Worm (Caenorhabditis elegans) whole organism, young adult: Measurements from ENCODE around the gene F20A1.2.

Source experiments
- B0019.2 ChIP-seq: fragments of 200-800 bp; sonication (Bioruptor generic); conservative IDR thresholded peaks from 2 replicates; pipeline ENCODE4 v1.3.6; 2022; ENCODE audit warnings: missing genetic modification reagents, missing genetic modification characterization, missing compliant biosample characterization
- B0261.1 ChIP-seq: sonication (generic microtip); optimal IDR thresholded peaks from 2 replicates; lab custom pipeline; 2016; ENCODE audit warnings: mild to moderate bottlenecking, missing genetic modification characterization, moderate library complexity, missing compliant biosample characterization
- C17E4.6 ChIP-seq: fragments of 200-800 bp; sonication (Bioruptor generic); IDR thresholded peaks from 2 replicates; pipeline ENCODE4 v1.3.6; 2022; ENCODE audit warnings: missing genetic modification reagents, missing genetic modification characterization, missing compliant biosample characterization
- F55B11.4 ChIP-seq: sonication (generic microtip); optimal IDR thresholded peaks from 2 replicates; lab custom pipeline; 2016; ENCODE audit warnings: missing compliant biosample characterization, missing genetic modification characterization, borderline replicate concordance; ENCODE audit not compliant: insufficient read depth
- K11D2.4 ChIP-seq: fragments of 200-800 bp; sonication (Bioruptor generic); IDR thresholded peaks from 2 replicates; pipeline ENCODE4 v1.3.6; 2022; ENCODE audit warnings: missing genetic modification reagents, missing genetic modification characterization, missing compliant biosample characterization
- T07F8.4 ChIP-seq: sonication (generic microtip); optimal IDR thresholded peaks from 2 replicates; lab custom pipeline; 2016; ENCODE audit warnings: mild to moderate bottlenecking, missing genetic modification characterization, moderate library complexity, missing compliant biosample characterization
- Y53F4B.3 ChIP-seq: fragments of 200-800 bp; sonication (Bioruptor generic); IDR thresholded peaks from 2 replicates; pipeline ENCODE4 v1.3.6; 2022; ENCODE audit warnings: missing genetic modification reagents, missing genetic modification characterization, missing compliant biosample characterization
- Y67H2A.10 ChIP-seq: fragments of 200-800 bp; sonication (Bioruptor generic); conservative IDR thresholded peaks from 2 replicates; pipeline ENCODE4 v1.3.6; 2022; ENCODE audit warnings: missing genetic modification reagents, missing genetic modification characterization, missing compliant biosample characterization
- ama-1 ChIP-seq, 3 experiments: fragments of 150-350 bp in 1 of 3; sonication (generic microtip) in 2 of 3; optimal IDR thresholded peaks; 2 replicates each; lab custom pipeline; 2014 to 2018; ENCODE audit warnings: missing biosample characterization in 2 of 3, missing genetic modification characterization in 2 of 3, missing genetic modification reagents in 2 of 3
- aptf-3 ChIP-seq: fragments of 200-800 bp; sonication (Bioruptor generic); IDR thresholded peaks from 2 replicates; pipeline ENCODE4 v1.3.6; 2022; ENCODE audit warnings: missing genetic modification characterization, missing compliant biosample characterization
- attf-6 ChIP-seq: fragments of 200-800 bp; sonication (Bioruptor generic); IDR thresholded peaks from 2 replicates; pipeline ENCODE4 v1.3.6; 2022; ENCODE audit warnings: missing genetic modification reagents, missing genetic modification characterization, missing compliant biosample characterization
- cebp-1 ChIP-seq, 2 experiments: fragments of 200-800 bp in 1 of 2; sonication (Bioruptor generic) in 1 of 2; sonication (generic microtip) in 1 of 2; IDR thresholded peaks in 1 of 2; optimal IDR thresholded peaks in 1 of 2; 2 replicates each; pipeline versions ENCODE4 v1.3.6 to Lab custom; 2017 to 2022; ENCODE audit warnings: missing compliant biosample characterization in 2 of 2, missing genetic modification characterization in 2 of 2, mild to moderate bottlenecking in 1 of 2, missing genetic modification reagents in 1 of 2, moderate library complexity in 1 of 2
- ceh-79 ChIP-seq: sonication (generic microtip); optimal IDR thresholded peaks from 2 replicates; lab custom pipeline; 2017; ENCODE audit warnings: mild to moderate bottlenecking, missing genetic modification characterization, missing compliant biosample characterization
- ceh-91 ChIP-seq: fragments of 200-800 bp; sonication (Bioruptor generic); IDR thresholded peaks from 2 replicates; pipeline ENCODE4 v1.3.6; 2022; ENCODE audit warnings: missing genetic modification reagents, missing genetic modification characterization, missing compliant biosample characterization
- ekl-4 ChIP-seq: fragments of 200-800 bp; sonication (Bioruptor generic); IDR thresholded peaks from 2 replicates; pipeline ENCODE4 v1.3.6; 2022; ENCODE audit warnings: missing genetic modification reagents, missing genetic modification characterization, missing compliant biosample characterization
- ets-4 ChIP-seq: fragments of 200-800 bp; sonication (Bioruptor generic); optimal IDR thresholded peaks from 2 replicates; lab custom pipeline; 2018; ENCODE audit warnings: mild to moderate bottlenecking, missing genetic modification characterization, missing compliant biosample characterization
- gei-17 ChIP-seq: fragments of 200-800 bp; sonication (Bioruptor generic); optimal IDR thresholded peaks from 2 replicates; lab custom pipeline; 2018; ENCODE audit warnings: mild to moderate bottlenecking, missing genetic modification characterization, missing compliant biosample characterization
- hmg-1.2 ChIP-seq: fragments of 200-800 bp; sonication (Bioruptor generic); IDR thresholded peaks from 2 replicates; pipeline ENCODE4 v1.3.6; 2022; ENCODE audit warnings: missing genetic modification reagents, missing genetic modification characterization, missing compliant biosample characterization
- hmg-20 ChIP-seq: fragments of 200-800 bp; sonication (Bioruptor generic); IDR thresholded peaks from 2 replicates; pipeline ENCODE4 v1.3.6; 2022; ENCODE audit warnings: missing genetic modification reagents, missing genetic modification characterization, missing compliant biosample characterization
- hrde-1 ChIP-seq: sonication (generic microtip); optimal IDR thresholded peaks from 2 replicates; lab custom pipeline; 2016; ENCODE audit warnings: missing genetic modification characterization, mild to moderate bottlenecking, missing compliant biosample characterization, moderate library complexity, missing genotype, missing genetic modification reagents, borderline replicate concordance
- lag-1 ChIP-seq: fragments of 200-800 bp; sonication (Bioruptor generic); IDR thresholded peaks from 2 replicates; pipeline ENCODE4 v1.3.6; 2022; ENCODE audit warnings: missing genetic modification reagents, missing genetic modification characterization, missing compliant biosample characterization
- lin-26 ChIP-seq: fragments of 200-800 bp; sonication (Bioruptor generic); IDR thresholded peaks from 2 replicates; pipeline ENCODE4 v1.3.6; 2022; ENCODE audit warnings: missing genetic modification reagents, missing genetic modification characterization, missing compliant biosample characterization
- lin-35 ChIP-seq, 3 experiments: fragments of 150-350 bp in 2 of 3; sonication (generic microtip) in 1 of 3; optimal IDR thresholded peaks; 2 replicates each; lab custom pipeline; 2014 to 2018; ENCODE audit warnings: missing biosample characterization in 3 of 3, missing genetic modification characterization in 3 of 3, missing genetic modification reagents in 3 of 3
- lir-1 ChIP-seq: fragments of 200-800 bp; sonication (Bioruptor generic); conservative IDR thresholded peaks from 2 replicates; pipeline ENCODE4 v1.3.6; 2022; ENCODE audit warnings: missing genetic modification reagents, missing genetic modification characterization, missing compliant biosample characterization
- lsy-27 ChIP-seq: sonication (generic microtip); optimal IDR thresholded peaks from 2 replicates; lab custom pipeline; 2017; ENCODE audit warnings: missing genetic modification characterization, mild to moderate bottlenecking, missing compliant biosample characterization, antibody characterized with exemption, missing genotype, borderline replicate concordance; ENCODE audit not compliant: insufficient read depth
- madf-6 ChIP-seq: fragments of 200-800 bp; sonication (Bioruptor generic); IDR thresholded peaks from 2 replicates; pipeline ENCODE4 v1.3.6; 2022; ENCODE audit warnings: missing genetic modification reagents, missing genetic modification characterization, missing compliant biosample characterization
- mcd-1 ChIP-seq: fragments of 200-800 bp; sonication (Bioruptor generic); IDR thresholded peaks from 2 replicates; pipeline ENCODE4 v1.3.6; 2022; ENCODE audit warnings: missing genetic modification reagents, missing genetic modification characterization, missing compliant biosample characterization
- mes-4 ChIP-seq: sonication (generic microtip); optimal IDR thresholded peaks from 2 replicates; lab custom pipeline; 2016; ENCODE audit warnings: missing genotype, missing genetic modification characterization, missing compliant biosample characterization
- rpc-1 ChIP-seq, 2 experiments: fragments of 150-350 bp in 1 of 2; sonication (generic microtip) in 1 of 2; optimal IDR thresholded peaks; 2 replicates each; lab custom pipeline; 2014 to 2018; ENCODE audit warnings: missing biosample characterization in 1 of 2, missing genetic modification characterization in 1 of 2, missing genetic modification reagents in 1 of 2, missing genotype in 1 of 2
- snpc-4 ChIP-seq, 5 experiments: fragments of 150-350 bp in 1 of 5; sonication (generic microtip) in 4 of 5; optimal IDR thresholded peaks; 2 replicates each; lab custom pipeline; 2014 to 2018; ENCODE audit warnings: missing genetic modification characterization in 5 of 5, missing biosample characterization in 3 of 5, antibody characterized with exemption in 2 of 5, mild to moderate bottlenecking in 2 of 5, missing compliant biosample characterization in 2 of 5, missing genotype in 2 of 5, moderate library complexity in 2 of 5, missing genetic modification reagents in 1 of 5
- tbp1 ChIP-seq: fragments of 200-800 bp; sonication (Bioruptor generic); optimal IDR thresholded peaks from 2 replicates; lab custom pipeline; 2018; ENCODE audit warnings: mild to moderate bottlenecking, missing genetic modification characterization, missing compliant biosample characterization
- ztf-25 ChIP-seq: fragments of 200-800 bp; sonication (Bioruptor generic); IDR thresholded peaks from 2 replicates; pipeline ENCODE4 v1.3.6; 2022; ENCODE audit warnings: missing genetic modification reagents, missing genetic modification characterization, missing compliant biosample characterization
- ztf-6 ChIP-seq: fragments of 200-800 bp; sonication (Bioruptor generic); IDR thresholded peaks from 2 replicates; pipeline ENCODE4 v1.3.6; 2022; ENCODE audit warnings: missing genetic modification reagents, missing genetic modification characterization, missing compliant biosample characterization

F20A1.2 gene

DNA sequence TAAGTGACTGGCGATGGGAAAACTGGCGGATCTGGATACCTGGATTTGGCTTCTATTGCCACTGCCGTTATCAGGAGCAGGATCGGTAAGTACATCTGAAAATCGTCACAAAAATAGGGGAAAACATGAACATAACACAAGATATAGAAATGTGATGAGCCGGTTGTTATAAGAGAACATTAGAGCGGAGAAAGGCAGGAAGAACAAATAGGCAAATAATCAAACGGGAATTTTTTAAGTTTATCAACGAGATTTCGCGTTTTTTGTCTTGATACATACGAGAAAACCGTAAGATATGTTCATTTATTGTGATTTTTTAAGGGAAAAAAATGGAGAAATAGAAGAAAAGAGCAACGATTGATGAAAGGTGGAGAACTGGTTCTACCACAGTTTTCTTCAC lies 19.1 kb downstream of the F20A1.2 start, which contains the start of gene Y57E12AR.1:
Gene Y57E12AR.1, minus strand, starts transcription at position 101 of the 400 bp plus-strand sequence.
- TF ChIP-seq lin-35 (GFP tag; optimal IDR thresholded peaks at IDR 0.05; lab: Kevin White, UChicago) (no peak), C17E4.6 (GFP tag; lab: Robert Waterston, UW) (no peak), F55B11.4 (tag; lab: Kevin White, UChicago) (no peak), ekl-4 (GFP tag; lab: Robert Waterston, UW) (no peak), ceh-91 (GFP tag; lab: Robert Waterston, UW) (no peak), ceh-79 (tag; lab: Kevin White, UChicago) (no peak), Y67H2A.10 (no peak), ztf-6 (no peak), lsy-27 (tag; lab: Kevin White, UChicago) (no peak)

ce11 chrV:7068861-7069260 lies 22.8 kb downstream of the F20A1.2 start:
- TF ChIP-seq T07F8.4 (no peak), ztf-6 (no peak), cebp-1 (GFP tag; IDR thresholded peaks at IDR 0.05; lab: Robert Waterston, UW) (no peak), cebp-1 (tag; optimal IDR thresholded peaks at IDR 0.05; lab: Kevin White, UChicago) (no peak), mcd-1 (GFP tag; lab: Robert Waterston, UW) (no peak), attf-6 (no peak), B0019.2 (GFP tag; lab: Robert Waterston, UW) (no peak), aptf-3 (GFP tag; lab: Robert Waterston, UW) (no peak), hmg-20 (no peak), gei-17 (GFP tag; lab: Kevin White, UChicago) (no peak), Y53F4B.3 (GFP tag; lab: Robert Waterston, UW) (no peak), ets-4 (no peak), hrde-1 (no peak), lir-1 (GFP tag; lab: Robert Waterston, UW) (no peak), lag-1 (GFP tag; lab: Robert Waterston, UW) (no peak)

DNA sequence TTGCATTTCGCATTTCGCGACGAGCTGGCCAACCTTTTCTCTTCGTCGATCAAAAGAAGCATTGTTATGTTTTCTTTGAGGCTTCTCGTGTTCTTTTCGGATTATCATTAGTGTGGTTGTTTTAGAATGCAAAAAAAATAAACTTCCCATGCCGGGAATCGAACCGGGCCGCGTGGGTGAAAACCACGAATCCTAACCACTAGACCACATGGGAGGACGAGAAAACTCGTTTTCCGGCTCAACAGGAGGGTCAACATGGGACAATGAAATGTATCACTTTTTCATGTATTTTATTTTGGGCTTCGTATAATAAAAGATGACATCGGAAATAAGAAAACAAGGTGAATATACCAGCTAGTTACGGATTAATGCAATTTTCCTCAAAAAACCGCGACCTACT lies 23.5 kb downstream of the F20A1.2 start:
- peak; percentile 85 for TF ChIP-seq tbp1 (GFP tag; lab: Kevin White, UChicago)
- TF ChIP-seq ama-1 (optimal IDR thresholded peaks at IDR 0.05; lab: Kevin White, UChicago) = no peak
- no peak for TF ChIP-seq ama-1 (GFP tag; optimal IDR thresholded peaks at IDR 0.05; lab: Kevin White, UChicago)
- 0 out of 2 replicates have a peak, but pooled peaks have one; percentile 40 for TF ChIP-seq ztf-25 (GFP tag; lab: Robert Waterston, UW)
- no peak for TF ChIP-seq K11D2.4 (GFP tag; lab: Robert Waterston, UW)
- no peak for TF ChIP-seq mes-4 (tag; lab: Kevin White, UChicago)
- peak; percentile 55; the same call in 1 of the 2 replicates for TF ChIP-seq lin-26
- peak; percentile 64 for TF ChIP-seq B0261.1 (tag; lab: Kevin White, UChicago)
- 0 out of 2 replicates have a peak, but pooled peaks have one; percentile 10 for TF ChIP-seq hmg-1.2 (GFP tag; lab: Robert Waterston, UW)
- no peak for TF ChIP-seq snpc-4 (GFP tag; optimal IDR thresholded peaks at IDR 0.05; lab: Kevin White, UChicago)
- TF ChIP-seq snpc-4 (tag; optimal IDR thresholded peaks at IDR 0.05; lab: Kevin White, UChicago) = peak in 1 of 4 experiments; percentile 8
- TF ChIP-seq madf-6 (GFP tag; lab: Robert Waterston, UW) = 0 out of 2 replicates have a peak, but pooled peaks have one; percentile 11
- peak; percentile 53 for TF ChIP-seq rpc-1 (optimal IDR thresholded peaks at IDR 0.05; lab: Kevin White, UChicago)
- peak; percentile 68 for TF ChIP-seq rpc-1 (tag; optimal IDR thresholded peaks at IDR 0.05; lab: Kevin White, UChicago)
